Worm (Caenorhabditis elegans): Measurements from ENCODE around the gene ZC132.11.
"Not testable (repeated sequence)": the region's sequence is repeated elsewhere in the genome, so short reads cannot be mapped to it uniquely, and the experiment has no call there.

ce11 chrV:4268213-4268612 lies 30.3 kb downstream of the ZC132.11 start, which contains the start of gene srt-36:
- TF ChIP-seq flt-1, ztf-23 (GFP tag; IDR thresholded peaks at IDR 0.05): not testable (repeated sequence)

Measured in whole organism, midembryonic.